Worm (Caenorhabditis elegans): ENCODE results near the gene ifa-4.

ifa-4 gene

DNA sequence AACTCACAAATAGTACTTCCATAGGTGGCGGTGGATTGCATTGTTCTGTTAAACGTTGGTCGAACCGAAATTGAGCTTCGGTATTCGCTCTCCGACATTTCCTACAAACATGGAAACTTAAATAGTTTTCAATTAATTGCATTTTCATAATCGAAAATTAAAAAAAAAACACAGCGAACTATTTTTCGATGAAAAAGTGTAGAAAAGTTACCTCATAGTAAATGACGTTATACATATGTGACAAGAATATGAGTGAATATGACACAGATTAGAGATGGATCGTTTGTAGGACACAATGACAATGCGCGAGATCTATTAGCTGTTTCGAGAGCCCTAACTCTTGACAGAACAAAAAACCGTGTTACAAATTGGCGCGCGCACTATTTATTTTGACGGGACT lies at the start of gene ifa-4:
ifa-4 (minus strand) TSS at position 101 of the 400 bp plus-strand sequence.
- TF ChIP-seq dve-1 (tag; optimal IDR thresholded peaks at IDR 0.05) (no peak), pat-9 (tag; optimal IDR thresholded peaks at IDR 0.05) (no peak), hlh-8 (tag; optimal IDR thresholded peaks at IDR 0.05) (no peak), fkh-10 (GFP tag; optimal IDR thresholded peaks at IDR 0.05) (no peak), fkh-6 (tag; optimal IDR thresholded peaks at IDR 0.05) (no peak), ama-1 (optimal IDR thresholded peaks at IDR 0.05) (no peak), nhr-232 (tag; optimal IDR thresholded peaks at IDR 0.05) (no peak), syd-9 (tag; optimal IDR thresholded peaks at IDR 0.05) (no peak), pax-1 (tag; optimal IDR thresholded peaks at IDR 0.05) (no peak), rnt-1 (tag; optimal IDR thresholded peaks at IDR 0.05) (no peak), unc-55 (GFP tag; optimal IDR thresholded peaks at IDR 0.05) (no peak), elt-4 (tag; optimal IDR thresholded peaks at IDR 0.05) (no peak), odd-2 (tag; optimal IDR thresholded peaks at IDR 0.05) (no peak), pros-1 (tag; optimal IDR thresholded peaks at IDR 0.05) (no peak), T23F11.4 (GFP tag; optimal IDR thresholded peaks at IDR 0.05) (no peak), hlh-30 (tag; optimal IDR thresholded peaks at IDR 0.05; ENCODE audit: insufficient read depth) (no peak), unc-42 (tag; optimal IDR thresholded peaks at IDR 0.05) (no peak)

DNA sequence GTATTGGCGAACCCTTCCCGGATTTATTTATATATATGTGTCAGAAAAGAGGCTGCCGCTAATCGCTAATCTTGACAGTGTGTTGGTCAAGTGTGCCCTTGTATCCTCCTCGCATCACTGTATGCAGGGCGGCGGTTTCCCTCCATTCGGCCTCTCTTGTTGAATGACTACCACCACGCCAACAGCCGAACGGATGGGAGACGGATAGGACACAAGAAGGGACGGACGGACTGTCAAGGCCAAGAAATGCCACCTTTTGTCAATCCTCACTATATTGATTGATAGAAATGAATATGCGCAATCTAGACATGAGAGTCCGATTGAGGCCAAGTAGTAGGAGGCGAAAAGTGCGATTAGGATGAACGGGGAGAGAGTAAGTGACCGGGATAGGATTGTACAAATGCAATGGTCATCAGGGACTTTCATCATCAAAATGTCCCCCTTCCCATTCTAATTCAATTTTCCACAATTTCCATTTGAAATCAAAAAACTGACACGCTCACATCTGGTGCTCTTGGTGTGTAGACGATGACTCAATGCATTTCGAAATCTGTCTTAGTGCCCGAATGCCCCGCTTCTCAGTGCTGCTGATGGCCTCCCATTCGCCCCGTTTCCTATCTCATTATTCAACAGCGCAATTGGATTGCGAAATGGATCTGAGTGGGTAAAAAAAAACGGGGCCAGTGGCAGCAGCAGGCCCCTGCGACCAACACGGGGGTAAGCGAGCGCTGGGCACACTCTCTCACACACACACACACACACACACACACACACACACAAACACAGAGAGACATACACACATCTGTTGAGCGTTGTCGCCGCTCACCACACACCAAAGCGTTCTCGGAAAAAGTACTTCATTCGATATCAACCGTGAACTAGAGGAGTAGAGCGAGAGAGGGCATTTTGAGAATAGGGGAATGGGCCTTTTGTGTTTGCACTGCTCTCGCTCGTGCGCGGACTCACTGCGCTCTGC lies 46.2 kb upstream of the ifa-4 start:
- TF ChIP-seq fax-1 (tag; optimal IDR thresholded peaks at IDR 0.05) (no peak), ceh-34 (tag; optimal IDR thresholded peaks at IDR 0.05) (peak; percentile 74), ceh-18 (tag; optimal IDR thresholded peaks at IDR 0.05) (peak; percentile 62), tbx-7 (tag; optimal IDR thresholded peaks at IDR 0.05) (no peak), lim-6 (tag; optimal IDR thresholded peaks at IDR 0.05) (no peak), nhr-232 (tag; optimal IDR thresholded peaks at IDR 0.05) (no peak), unc-3 (GFP tag; conservative IDR thresholded peaks at IDR 0.05) (no peak), unc-3 (tag; optimal IDR thresholded peaks at IDR 0.05) (no peak), pat-9 (tag; optimal IDR thresholded peaks at IDR 0.05) (no peak), ztf-16 (tag; optimal IDR thresholded peaks at IDR 0.05) (peak; percentile 37), eyg-1 (tag; optimal IDR thresholded peaks at IDR 0.05) (no peak), hlh-15 (tag; optimal IDR thresholded peaks at IDR 0.05) (no peak), pqm-1 (tag; optimal IDR thresholded peaks at IDR 0.05) (no peak), pax-1 (tag; optimal IDR thresholded peaks at IDR 0.05) (peak; percentile 65), unc-55 (GFP tag; optimal IDR thresholded peaks at IDR 0.05) (peak; percentile 14), madf-2 (tag; optimal IDR thresholded peaks at IDR 0.05) (no peak), ceh-45 (GFP tag; IDR thresholded peaks at IDR 0.05) (no peak), ceh-14 (tag; optimal IDR thresholded peaks at IDR 0.05) (peak; percentile 23), npax-4 (tag; optimal IDR thresholded peaks at IDR 0.05) (no peak), Y22D7AL.16 (tag; optimal IDR thresholded peaks at IDR 0.05) (no peak), che-1 (tag; optimal IDR thresholded peaks at IDR 0.05) (no peak), hlh-13 (GFP tag; optimal IDR thresholded peaks at IDR 0.05) (no peak), fkh-6 (tag; optimal IDR thresholded peaks at IDR 0.05) (peak; percentile 1), nfya-1 (tag; optimal IDR thresholded peaks at IDR 0.05) (peak; percentile 49), ets-4 (tag; optimal IDR thresholded peaks at IDR 0.05) (no peak), dmd-4 (tag; optimal IDR thresholded peaks at IDR 0.05; ENCODE audit: borderline replicate concordance) (no peak), sox-2 (GFP tag; IDR thresholded peaks at IDR 0.05) (no peak), rnt-1 (tag; optimal IDR thresholded peaks at IDR 0.05) (no peak), sdc-2 (tag; optimal IDR thresholded peaks at IDR 0.05) (no peak), tbx-2 (tag; optimal IDR thresholded peaks at IDR 0.05) (peak; percentile 59), dve-1 (tag; optimal IDR thresholded peaks at IDR 0.05) (no peak), pros-1 (tag; optimal IDR thresholded peaks at IDR 0.05) (peak; percentile 12), T23F11.4 (GFP tag; optimal IDR thresholded peaks at IDR 0.05) (no peak), unc-42 (tag; optimal IDR thresholded peaks at IDR 0.05) (peak; percentile 80), sox-4 (tag; optimal IDR thresholded peaks at IDR 0.05) (no peak), pag-3 (tag; optimal IDR thresholded peaks at IDR 0.05; ENCODE audit: borderline replicate concordance) (no peak), C08G9.2 (tag; optimal IDR thresholded peaks at IDR 0.05) (no peak), zip-5 (tag; optimal IDR thresholded peaks at IDR 0.05) (peak; percentile 8), syd-9 (tag; optimal IDR thresholded peaks at IDR 0.05) (no peak), pha-4 (tag; optimal IDR thresholded peaks at IDR 0.05) (no peak), ceh-22 (tag; optimal IDR thresholded peaks at IDR 0.05) (peak; percentile 40), ceh-31 (tag; optimal IDR thresholded peaks at IDR 0.05) (peak; percentile 18)
